Worm (Caenorhabditis elegans) whole organism, L3 larva: ENCODE measurements around the gene tag-77.

ENCODE experiments used
- R02D3.7 ChIP-seq: fragments of 150-350 bp; optimal IDR thresholded peaks from 2 replicates; lab custom pipeline; 2014; ENCODE audit warnings: missing biosample characterization, missing genetic modification characterization
- aly-2 ChIP-seq: fragments of 150-350 bp; optimal IDR thresholded peaks from 2 replicates; lab custom pipeline; 2014; ENCODE audit warnings: missing biosample characterization, missing genetic modification characterization
- ceh-16 ChIP-seq: sonication (generic microtip); optimal IDR thresholded peaks from 2 replicates; lab custom pipeline; 2017; ENCODE audit warnings: missing biosample characterization, missing genetic modification characterization
- ceh-28 ChIP-seq: fragments of 150-350 bp; optimal IDR thresholded peaks from 2 replicates; lab custom pipeline; 2014; ENCODE audit warnings: missing biosample characterization, missing genetic modification reagents, missing genetic modification characterization
- ceh-82 ChIP-seq: fragments of 150-350 bp; optimal IDR thresholded peaks from 2 replicates; lab custom pipeline; 2014; ENCODE audit warnings: missing biosample characterization, missing genetic modification characterization
- ceh-9 ChIP-seq: sonication (generic microtip); optimal IDR thresholded peaks from 2 replicates; lab custom pipeline; 2018; ENCODE audit warnings: missing biosample characterization, missing genetic modification characterization
- daf-12 ChIP-seq: fragments of 150-350 bp; optimal IDR thresholded peaks from 2 replicates; lab custom pipeline; 2014; ENCODE audit warnings: missing biosample characterization, missing genetic modification reagents, missing genetic modification characterization
- egl-5 ChIP-seq: fragments of 150-350 bp; optimal IDR thresholded peaks from 2 replicates; lab custom pipeline; 2017; ENCODE audit warnings: missing biosample characterization, missing genetic modification reagents, missing genetic modification characterization, inconsistent platforms
- elt-1 ChIP-seq: fragments of 150-350 bp; optimal IDR thresholded peaks from 2 replicates; lab custom pipeline; 2014; ENCODE audit warnings: missing biosample characterization, missing genetic modification characterization
- elt-2 ChIP-seq: sonication (generic microtip); optimal IDR thresholded peaks from 2 replicates; lab custom pipeline; 2016; ENCODE audit warnings: missing genetic modification reagents, mild to moderate bottlenecking, missing genetic modification characterization, missing compliant biosample characterization
- elt-3 ChIP-seq, 3 experiments: fragments of 150-350 bp in 1 of 3; sonication (generic microtip) in 2 of 3; optimal IDR thresholded peaks; 2 replicates in 2 of 3; 4 replicates in 1 of 3; lab custom pipeline; 2014 to 2017; ENCODE audit warnings: missing biosample characterization in 3 of 3, missing genetic modification characterization in 3 of 3
- fkh-10 ChIP-seq: sonication (generic microtip); optimal IDR thresholded peaks from 2 replicates; lab custom pipeline; 2017; ENCODE audit warnings: missing biosample characterization, missing genetic modification reagents, missing genetic modification characterization
- fkh-2 ChIP-seq: fragments of 150-350 bp; optimal IDR thresholded peaks from 2 replicates; lab custom pipeline; 2014; ENCODE audit warnings: missing biosample characterization, missing genetic modification reagents, missing genetic modification characterization
- hmg-11 ChIP-seq: sonication (generic microtip); optimal IDR thresholded peaks from 2 replicates; lab custom pipeline; 2016; ENCODE audit warnings: missing genetic modification characterization, missing compliant biosample characterization
- jun-1 ChIP-seq: fragments of 150-350 bp; optimal IDR thresholded peaks from 2 replicates; lab custom pipeline; 2014; ENCODE audit warnings: missing biosample characterization, missing genetic modification reagents, missing genetic modification characterization
- lin-15B ChIP-seq: fragments of 150-350 bp; optimal IDR thresholded peaks from 2 replicates; lab custom pipeline; 2014; ENCODE audit warnings: missing biosample characterization, missing genetic modification characterization
- lin-39 ChIP-seq: fragments of 150-350 bp; optimal IDR thresholded peaks from 2 replicates; lab custom pipeline; 2018; ENCODE audit warnings: missing biosample characterization, missing genetic modification reagents, missing genetic modification characterization
- lsy-12 ChIP-seq: sonication (generic microtip); optimal IDR thresholded peaks from 2 replicates; lab custom pipeline; 2016; ENCODE audit warnings: mild to moderate bottlenecking, missing genetic modification characterization, missing compliant biosample characterization
- mml-1 ChIP-seq: fragments of 150-350 bp; sonication (generic microtip); optimal IDR thresholded peaks from 3 replicates; lab custom pipeline; 2014; ENCODE audit warnings: missing biosample characterization, missing genetic modification characterization
- nhr-11 ChIP-seq: fragments of 150-350 bp; optimal IDR thresholded peaks from 2 replicates; lab custom pipeline; 2014; ENCODE audit warnings: missing biosample characterization, missing genetic modification characterization
- nhr-23 ChIP-seq: fragments of 150-350 bp; optimal IDR thresholded peaks from 2 replicates; lab custom pipeline; 2014; ENCODE audit warnings: missing biosample characterization, missing genetic modification reagents, missing genetic modification characterization
- nhr-25 ChIP-seq: sonication (generic microtip); optimal IDR thresholded peaks from 2 replicates; lab custom pipeline; 2017; ENCODE audit warnings: missing biosample characterization, missing genetic modification characterization
- nhr-43 ChIP-seq: sonication (generic microtip); optimal IDR thresholded peaks from 2 replicates; lab custom pipeline; 2016; ENCODE audit warnings: mild to moderate bottlenecking, missing genetic modification characterization, missing compliant biosample characterization; ENCODE audit not compliant: poor library complexity, severe bottlenecking
- nhr-67 ChIP-seq: fragments of 150-350 bp; optimal IDR thresholded peaks from 2 replicates; lab custom pipeline; 2014; ENCODE audit warnings: missing biosample characterization, missing genetic modification characterization
- nhr-76 ChIP-seq: fragments of 150-350 bp; sonication (generic microtip); optimal IDR thresholded peaks from 5 replicates; lab custom pipeline; 2014; ENCODE audit warnings: missing biosample characterization, missing genetic modification characterization
- nhr-77 ChIP-seq: fragments of 150-350 bp; optimal IDR thresholded peaks from 2 replicates; lab custom pipeline; 2014; ENCODE audit warnings: missing biosample characterization, missing genetic modification characterization
- pha-4 ChIP-seq: fragments of 150-350 bp; optimal IDR thresholded peaks from 2 replicates; lab custom pipeline; 2014; ENCODE audit warnings: missing biosample characterization, missing genetic modification reagents, missing genetic modification characterization
- pqm-1 ChIP-seq: fragments of 150-350 bp; optimal IDR thresholded peaks from 2 replicates; lab custom pipeline; 2017; ENCODE audit warnings: missing biosample characterization, missing genetic modification characterization, inconsistent platforms
- sea-2 ChIP-seq: fragments of 150-350 bp; sonication (generic microtip); optimal IDR thresholded peaks from 4 replicates; lab custom pipeline; 2014; ENCODE audit warnings: missing biosample characterization, missing genetic modification reagents, missing genetic modification characterization
- skn-1 ChIP-seq: fragments of 150-350 bp; optimal IDR thresholded peaks from 2 replicates; lab custom pipeline; 2014; ENCODE audit warnings: missing biosample characterization, missing genetic modification characterization
- snpc-4 ChIP-seq: fragments of 150-350 bp; optimal IDR thresholded peaks from 2 replicates; lab custom pipeline; 2014; ENCODE audit warnings: missing biosample characterization, missing genetic modification characterization
- tbx-2 ChIP-seq: sonication (generic microtip); optimal IDR thresholded peaks from 2 replicates; lab custom pipeline; 2016; ENCODE audit warnings: mild to moderate bottlenecking, missing genetic modification characterization, missing compliant biosample characterization
- unc-39 ChIP-seq: sonication (generic microtip); optimal IDR thresholded peaks from 4 replicates; lab custom pipeline; 2017; ENCODE audit warnings: missing biosample characterization, missing genetic modification characterization
- unc-62 ChIP-seq: fragments of 150-350 bp; sonication (generic microtip); optimal IDR thresholded peaks from 4 replicates; lab custom pipeline; 2014; ENCODE audit warnings: missing biosample characterization, missing genetic modification reagents, missing genetic modification characterization
- zag-1 ChIP-seq: fragments of 150-350 bp; optimal IDR thresholded peaks from 2 replicates; lab custom pipeline; 2014; ENCODE audit warnings: missing biosample characterization, missing genetic modification characterization
- ztf-4 ChIP-seq: fragments of 150-350 bp; optimal IDR thresholded peaks from 2 replicates; lab custom pipeline; 2014; ENCODE audit warnings: missing biosample characterization, missing genetic modification characterization

tag-77 gene

DNA sequence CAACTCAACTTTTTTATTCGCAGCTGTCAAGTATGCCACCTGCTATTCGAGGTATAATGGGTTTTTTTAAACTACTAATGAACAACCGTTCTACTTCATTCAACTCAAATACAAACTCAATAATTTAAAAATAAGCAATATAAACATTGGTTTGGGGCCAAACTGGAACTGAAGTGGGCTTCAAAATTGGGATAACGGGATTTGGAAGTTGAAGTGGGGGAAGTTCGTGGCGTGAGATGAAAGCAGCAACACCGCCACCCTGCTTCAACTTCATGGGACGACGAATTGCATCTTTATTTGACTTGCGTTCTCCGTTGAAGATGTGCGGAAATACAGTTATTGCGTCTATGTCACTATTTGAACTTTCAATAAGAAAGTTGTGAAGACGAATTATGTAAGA lies 31.8 kb downstream of the tag-77 start:
- TF ChIP-seq fkh-10 (GFP tag; lab: Kevin White, UChicago) (no peak), ceh-82 (tag; lab: Kevin White, UChicago) (no peak), pqm-1 (tag; lab: Kevin White, UChicago) (no peak), lin-39 (tag; lab: Kevin White, UChicago) (no peak), jun-1 (tag; lab: Kevin White, UChicago) (no peak), unc-62 (GFP tag; lab: Kevin White, UChicago) (no peak), nhr-23 (tag; lab: Kevin White, UChicago) (no peak)

ce11 chrIV:8476880-8477279 lies 33.5 kb downstream of the tag-77 start, which contains the start of gene spp-10:
TSS of gene spp-10 (plus strand) at chrIV:8477180.
- no peak for TF ChIP-seq sea-2 (GFP tag; lab: Kevin White, UChicago)
- no peak for TF ChIP-seq aly-2
- TF ChIP-seq elt-2 (tag; lab: Kevin White, UChicago): no peak
- TF ChIP-seq pha-4: no peak
- TF ChIP-seq ceh-28 (tag; lab: Kevin White, UChicago): no peak
- TF ChIP-seq nhr-23 (tag; lab: Kevin White, UChicago): no peak
- no peak for TF ChIP-seq nhr-43
- no peak for TF ChIP-seq daf-12 (tag; lab: Kevin White, UChicago)
- no peak for TF ChIP-seq elt-3 (tag; optimal IDR thresholded peaks at IDR 0.05; lab: Kevin White, UChicago)
- no peak for TF ChIP-seq snpc-4
- no peak for TF ChIP-seq unc-62 (GFP tag; lab: Kevin White, UChicago)
- no peak for TF ChIP-seq skn-1 (tag; lab: Kevin White, UChicago)
- TF ChIP-seq mml-1 (tag; lab: Kevin White, UChicago): no peak
- TF ChIP-seq fkh-2 (tag; lab: Kevin White, UChicago): no peak

ce11 chrIV:8476166-8476565 lies 34.2 kb downstream of the tag-77 start:
- TF ChIP-seq daf-12 (tag; lab: Kevin White, UChicago): no peak
- no peak for TF ChIP-seq lsy-12 (tag; lab: Kevin White, UChicago)
- TF ChIP-seq nhr-67: no peak
- no peak for TF ChIP-seq ceh-82 (tag; lab: Kevin White, UChicago)
- no peak for TF ChIP-seq nhr-43
- TF ChIP-seq nhr-25 (tag; lab: Kevin White, UChicago): no peak
- no peak for TF ChIP-seq tbx-2 (tag; lab: Kevin White, UChicago)
- no peak for TF ChIP-seq lin-39 (tag; lab: Kevin White, UChicago)
- no peak for TF ChIP-seq nhr-77 (tag; lab: Kevin White, UChicago)
- no peak for TF ChIP-seq unc-39 (tag; lab: Kevin White, UChicago)
- no peak for TF ChIP-seq ztf-4 (tag; lab: Kevin White, UChicago)
- no peak for TF ChIP-seq aly-2
- TF ChIP-seq elt-3 (tag; optimal IDR thresholded peaks at IDR 0.05; lab: Kevin White, UChicago): no peak
- no peak for TF ChIP-seq zag-1 (tag; lab: Kevin White, UChicago)
- no peak for TF ChIP-seq R02D3.7 (tag; lab: Kevin White, UChicago)
- TF ChIP-seq, all 47 proteins: peak for 0

DNA sequence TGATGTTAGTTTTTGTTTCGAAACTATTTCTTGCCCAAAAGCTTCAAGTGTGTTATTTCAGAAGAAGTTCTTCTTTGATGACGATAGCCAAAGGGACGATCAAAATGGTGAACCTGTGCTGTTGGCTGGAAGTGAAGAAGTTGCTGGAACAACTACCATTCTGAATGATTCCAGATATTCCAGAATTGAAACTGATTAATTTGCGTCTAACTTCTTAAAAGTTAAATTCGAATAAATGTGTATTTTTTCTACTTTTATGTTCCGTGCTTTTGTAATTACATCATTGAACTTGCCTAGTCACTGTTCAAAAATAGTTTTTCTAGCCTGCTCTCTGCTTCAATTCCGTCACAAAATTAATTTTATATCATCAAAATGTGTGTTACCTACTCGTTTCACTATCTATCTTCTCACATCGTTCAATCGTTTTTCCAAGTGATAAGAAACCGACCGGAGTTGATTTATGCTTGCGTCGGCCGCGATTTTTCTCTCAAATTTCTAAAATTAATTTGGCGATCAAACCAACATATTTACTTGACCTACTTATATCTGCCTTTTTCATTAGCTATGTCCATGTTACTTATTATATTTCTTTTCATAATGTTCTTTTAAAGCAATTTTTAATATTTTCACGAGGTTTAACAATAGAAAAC lies 35.2 kb downstream of the tag-77 start:
- TF ChIP-seq pqm-1 (tag; lab: Kevin White, UChicago): peak; percentile 63
- TF ChIP-seq ceh-82 (tag; lab: Kevin White, UChicago): no peak
- no peak for TF ChIP-seq aly-2
- TF ChIP-seq lin-39 (tag; lab: Kevin White, UChicago): no peak
- TF ChIP-seq ceh-28 (tag; lab: Kevin White, UChicago): no peak
- TF ChIP-seq R02D3.7 (tag; lab: Kevin White, UChicago): no peak
- TF ChIP-seq nhr-67: no peak
- TF ChIP-seq unc-39 (tag; lab: Kevin White, UChicago): no peak
- no peak for TF ChIP-seq elt-3 (tag; optimal IDR thresholded peaks at IDR 0.05; lab: Kevin White, UChicago)
- no peak for TF ChIP-seq egl-5 (tag; lab: Kevin White, UChicago)
- TF ChIP-seq elt-1 (tag; lab: Kevin White, UChicago): no peak
- no peak for TF ChIP-seq ceh-9
- no peak for TF ChIP-seq fkh-10 (GFP tag; lab: Kevin White, UChicago)
- peak; percentile 82 for TF ChIP-seq elt-2 (tag; lab: Kevin White, UChicago)
- TF ChIP-seq ceh-16: no peak
- no peak for TF ChIP-seq pha-4
- no peak for TF ChIP-seq lin-15B (tag; lab: Kevin White, UChicago)
- no peak for TF ChIP-seq nhr-77 (tag; lab: Kevin White, UChicago)
- TF ChIP-seq hmg-11 (tag; lab: Kevin White, UChicago): no peak
- no peak for TF ChIP-seq sea-2 (GFP tag; lab: Kevin White, UChicago)
- no peak for TF ChIP-seq nhr-23 (tag; lab: Kevin White, UChicago)
- TF ChIP-seq nhr-11 (tag; lab: Kevin White, UChicago): no peak
- no peak for TF ChIP-seq nhr-43
- TF ChIP-seq nhr-76: no peak
- TF ChIP-seq snpc-4: peak; percentile 22
